Worm (Caenorhabditis elegans): ENCODE data around the gene bud-13.
"Not testable (repeated sequence)": the region's sequence is repeated elsewhere in the genome, so short reads cannot be mapped to it uniquely, and the experiment has no call there.

Gene bud-13

DNA sequence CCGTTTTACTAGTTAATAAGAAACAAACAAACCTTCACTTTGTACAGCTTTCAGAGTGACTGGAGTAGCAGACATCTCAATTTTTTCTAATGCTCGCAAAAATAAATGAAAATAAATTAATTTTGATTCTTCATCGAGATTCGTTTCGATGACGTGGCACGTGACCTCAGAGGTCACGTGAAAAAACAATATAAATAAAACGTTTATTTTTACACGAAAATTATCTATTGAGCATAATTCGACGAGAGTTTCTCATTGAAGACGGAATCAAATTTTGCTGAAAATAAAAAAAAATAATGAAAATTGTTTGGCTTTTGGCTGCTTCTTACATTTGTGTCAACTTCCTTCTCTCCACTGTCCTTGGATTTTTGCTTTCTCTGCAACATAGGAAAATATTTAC, 34.4 kb upstream of the bud-13 start, which contains the start of gene rpn-6.2:
TSS of gene rpn-6.2 (minus strand) at position 101 of the 400 bp plus-strand sequence.
- no peak for TF ChIP-seq sea-1 (GFP tag; conservative IDR thresholded peaks at IDR 0.05)

DNA sequence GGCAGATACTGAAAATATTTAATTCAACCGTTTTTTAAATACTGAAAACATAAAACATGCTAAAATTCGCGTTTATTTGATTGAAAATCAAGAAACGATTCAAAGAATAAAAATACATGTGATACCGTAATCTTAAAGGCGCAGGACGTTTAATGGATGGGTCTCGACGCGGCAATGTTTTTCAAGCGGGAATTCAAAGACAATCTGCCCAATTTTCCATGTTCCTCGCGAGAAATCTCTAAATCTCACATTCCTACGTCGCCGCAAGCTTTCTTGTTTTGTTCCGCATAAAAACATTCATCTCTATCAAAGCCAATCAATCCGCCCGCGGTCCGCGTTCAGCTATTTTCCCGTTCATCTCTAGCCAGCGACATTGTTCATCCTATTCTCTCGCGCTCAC, 34.0 kb upstream of the bud-13 start:
- no peak for TF ChIP-seq tbx-37 (GFP tag; conservative IDR thresholded peaks at IDR 0.05)
- TF ChIP-seq ama-1 (optimal IDR thresholded peaks at IDR 0.05): no peak
- no peak for TF ChIP-seq flt-1 (GFP tag; IDR thresholded peaks at IDR 0.05)
- no peak for TF ChIP-seq aly-1 (tag; optimal IDR thresholded peaks at IDR 0.05)
- no peak for TF ChIP-seq ceh-36 (tag; optimal IDR thresholded peaks at IDR 0.05)
- TF ChIP-seq sea-1 (GFP tag; conservative IDR thresholded peaks at IDR 0.05): no peak
- no peak for TF ChIP-seq F13C5.2 (tag; optimal IDR thresholded peaks at IDR 0.05)
- no peak for TF ChIP-seq ets-7 (tag; optimal IDR thresholded peaks at IDR 0.05)
- no peak for TF ChIP-seq tra-4 (tag; optimal IDR thresholded peaks at IDR 0.05)
- no peak for TF ChIP-seq pes-1 (GFP tag; IDR thresholded peaks at IDR 0.05)
- TF ChIP-seq hmg-4 (GFP tag; optimal IDR thresholded peaks at IDR 0.05): no peak
- TF ChIP-seq ceh-13 (GFP tag; optimal IDR thresholded peaks at IDR 0.05): no peak
- no peak for TF ChIP-seq tbx-11 (GFP tag; IDR thresholded peaks at IDR 0.05)
- no peak for TF ChIP-seq scrt-1 (GFP tag; IDR thresholded peaks at IDR 0.05)
- no peak for TF ChIP-seq hnd-1 (tag; optimal IDR thresholded peaks at IDR 0.05)
- no peak for TF ChIP-seq hmbx-1 (tag; optimal IDR thresholded peaks at IDR 0.05)
- no peak for TF ChIP-seq B0310.2 (tag; optimal IDR thresholded peaks at IDR 0.05)

DNA sequence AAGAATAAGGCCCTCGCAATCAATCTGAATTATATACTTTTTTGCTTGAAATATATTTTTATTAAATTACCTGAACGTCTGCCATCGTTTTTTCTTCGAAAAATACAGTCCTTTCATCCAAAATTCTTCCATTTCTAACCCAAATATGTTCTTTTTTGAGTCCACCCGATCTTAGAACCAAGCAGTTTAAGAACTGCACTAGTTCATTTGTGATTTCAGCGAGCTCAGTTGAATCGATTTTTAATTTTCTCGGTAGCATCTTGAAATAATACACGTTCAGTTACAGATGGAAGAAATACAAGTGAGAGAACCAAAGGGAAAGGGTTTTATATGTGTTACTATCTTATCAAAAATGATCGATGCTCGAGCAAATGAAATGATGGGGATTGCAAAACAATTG, 32.0 kb upstream of the bud-13 start, which contains the start of gene F59B2.3:
TSS of gene F59B2.3 (minus strand) at position 259 of the 400 bp plus-strand sequence.
- TF ChIP-seq B0310.2 (tag; optimal IDR thresholded peaks at IDR 0.05): no peak
- no peak for TF ChIP-seq tbx-11 (GFP tag; IDR thresholded peaks at IDR 0.05)
- TF ChIP-seq flt-1 (GFP tag; IDR thresholded peaks at IDR 0.05): no peak
- no peak for TF ChIP-seq sea-1 (GFP tag; conservative IDR thresholded peaks at IDR 0.05)
- no peak for TF ChIP-seq ama-1 (optimal IDR thresholded peaks at IDR 0.05)
- TF ChIP-seq F13C5.2 (tag; optimal IDR thresholded peaks at IDR 0.05): no peak
- no peak for TF ChIP-seq hmbx-1 (tag; optimal IDR thresholded peaks at IDR 0.05)
- no peak for TF ChIP-seq tbx-37 (GFP tag; conservative IDR thresholded peaks at IDR 0.05)
- no peak for TF ChIP-seq ceh-36 (tag; optimal IDR thresholded peaks at IDR 0.05)
- TF ChIP-seq pes-1 (GFP tag; IDR thresholded peaks at IDR 0.05): no peak
- no peak for TF ChIP-seq scrt-1 (GFP tag; IDR thresholded peaks at IDR 0.05)
- TF ChIP-seq aly-1 (tag; optimal IDR thresholded peaks at IDR 0.05): no peak

DNA sequence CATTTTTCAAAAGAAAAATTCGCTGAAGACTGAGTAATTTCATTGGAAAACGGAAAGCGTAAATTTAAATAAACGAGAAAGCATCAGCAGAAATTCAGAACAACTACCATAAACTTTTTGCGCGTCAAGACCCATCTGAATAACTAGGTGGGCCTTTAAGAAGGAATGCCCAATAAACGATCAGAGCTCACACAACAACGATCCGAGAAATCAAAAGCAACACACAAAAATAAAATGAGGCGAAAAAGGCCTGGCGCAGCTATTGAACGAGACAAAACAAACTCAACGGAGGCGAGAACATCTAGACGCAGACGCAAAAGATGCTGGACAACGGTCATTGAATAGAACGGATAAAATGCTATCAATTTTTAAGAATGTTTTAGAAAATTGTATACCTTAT, 31.4 kb upstream of the bud-13 start:
- TF ChIP-seq sea-1 (GFP tag; conservative IDR thresholded peaks at IDR 0.05) (no peak), ceh-13 (GFP tag; optimal IDR thresholded peaks at IDR 0.05) (no peak), hnd-1 (tag; optimal IDR thresholded peaks at IDR 0.05) (no peak), tbx-37 (GFP tag; conservative IDR thresholded peaks at IDR 0.05) (no peak), tra-4 (tag; optimal IDR thresholded peaks at IDR 0.05) (no peak), aly-1 (tag; optimal IDR thresholded peaks at IDR 0.05) (no peak), scrt-1 (GFP tag; IDR thresholded peaks at IDR 0.05) (no peak), tbx-11 (GFP tag; IDR thresholded peaks at IDR 0.05) (no peak), hmg-4 (GFP tag; optimal IDR thresholded peaks at IDR 0.05) (no peak), ceh-36 (tag; optimal IDR thresholded peaks at IDR 0.05) (no peak), hmbx-1 (tag; optimal IDR thresholded peaks at IDR 0.05) (no peak), ama-1 (optimal IDR thresholded peaks at IDR 0.05) (no peak), F13C5.2 (tag; optimal IDR thresholded peaks at IDR 0.05) (no peak), flt-1 (GFP tag; IDR thresholded peaks at IDR 0.05) (no peak), pes-1 (GFP tag; IDR thresholded peaks at IDR 0.05) (no peak), B0310.2 (tag; optimal IDR thresholded peaks at IDR 0.05) (no peak), ets-7 (tag; optimal IDR thresholded peaks at IDR 0.05) (no peak)

DNA sequence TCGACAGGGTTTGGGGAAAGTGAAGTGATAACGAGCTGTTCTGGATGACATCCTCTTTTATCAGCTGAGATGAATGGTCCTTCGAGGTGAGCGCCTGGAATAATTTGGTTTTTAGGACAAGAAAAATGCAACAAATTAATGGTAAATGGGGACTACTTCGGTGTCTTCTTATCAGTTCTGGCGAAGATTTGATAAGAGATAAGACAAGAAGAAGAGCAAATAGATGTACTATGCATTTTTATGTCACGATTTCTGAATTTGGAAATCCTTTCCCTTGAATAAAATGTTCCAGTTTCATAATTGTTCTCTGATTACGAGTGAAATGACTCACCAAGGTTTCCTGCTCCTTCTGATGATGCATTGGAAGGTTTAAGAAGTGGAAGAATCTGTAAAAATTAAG, 30.3 kb upstream of the bud-13 start:
- TF ChIP-seq flt-1 (GFP tag; IDR thresholded peaks at IDR 0.05) (no peak), F13C5.2 (tag; optimal IDR thresholded peaks at IDR 0.05) (no peak), ama-1 (optimal IDR thresholded peaks at IDR 0.05) (no peak)

DNA sequence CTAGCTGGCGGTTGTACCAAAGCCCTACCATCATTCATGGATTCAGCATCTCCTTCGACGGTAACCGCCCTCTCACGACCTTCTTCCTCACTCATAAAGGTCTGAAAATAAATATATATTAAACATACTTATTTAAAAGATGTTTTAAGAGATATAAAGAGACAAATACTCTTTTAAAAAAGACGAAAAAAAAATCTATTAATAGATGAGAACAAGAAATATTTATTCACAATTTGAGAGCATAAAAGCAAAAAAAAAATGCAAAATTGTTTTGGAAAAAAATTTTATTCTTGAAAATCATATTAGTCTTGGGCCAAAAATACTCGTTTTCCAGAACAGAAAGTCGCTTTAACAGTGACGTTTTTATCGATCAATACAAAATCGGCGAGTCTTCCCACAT, 29.2 kb upstream of the bud-13 start, which contains the start of gene skat-1:
TSS of gene skat-1 (minus strand) at position 101 of the 400 bp plus-strand sequence.
- no peak for TF ChIP-seq ets-7 (tag; optimal IDR thresholded peaks at IDR 0.05)
- TF ChIP-seq F13C5.2 (tag; optimal IDR thresholded peaks at IDR 0.05): no peak
- no peak for TF ChIP-seq tbx-37 (GFP tag; conservative IDR thresholded peaks at IDR 0.05)
- TF ChIP-seq ama-1 (optimal IDR thresholded peaks at IDR 0.05): no peak
- no peak for TF ChIP-seq hmbx-1 (tag; optimal IDR thresholded peaks at IDR 0.05)

DNA sequence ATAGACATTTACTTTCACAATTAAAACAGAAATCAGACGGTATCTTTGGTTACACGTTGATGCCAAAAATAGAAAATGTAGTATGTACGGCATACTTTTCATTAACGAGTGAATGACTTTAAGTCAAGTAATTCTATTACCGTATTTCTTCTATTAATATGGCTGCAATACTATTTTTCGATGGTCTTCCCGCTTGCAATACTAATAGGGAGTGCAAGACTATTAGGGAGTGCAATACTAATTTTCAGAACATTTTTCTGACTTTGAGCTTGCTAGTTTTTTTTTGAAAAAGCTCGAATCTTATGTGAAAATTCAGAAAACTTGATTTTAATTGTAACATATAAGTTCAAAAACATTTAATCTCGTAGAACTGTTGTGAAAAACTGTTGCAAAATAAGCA, 22.2 kb upstream of the bud-13 start, which contains the start of gene R08D7.7:
TSS of gene R08D7.7 (plus strand) at position 301 of the 400 bp plus-strand sequence.
- TF ChIP-seq tbx-11 (GFP tag; IDR thresholded peaks at IDR 0.05); sea-1 (GFP tag; conservative IDR thresholded peaks at IDR 0.05); tra-4 (tag; optimal IDR thresholded peaks at IDR 0.05): not testable (repeated sequence)

DNA sequence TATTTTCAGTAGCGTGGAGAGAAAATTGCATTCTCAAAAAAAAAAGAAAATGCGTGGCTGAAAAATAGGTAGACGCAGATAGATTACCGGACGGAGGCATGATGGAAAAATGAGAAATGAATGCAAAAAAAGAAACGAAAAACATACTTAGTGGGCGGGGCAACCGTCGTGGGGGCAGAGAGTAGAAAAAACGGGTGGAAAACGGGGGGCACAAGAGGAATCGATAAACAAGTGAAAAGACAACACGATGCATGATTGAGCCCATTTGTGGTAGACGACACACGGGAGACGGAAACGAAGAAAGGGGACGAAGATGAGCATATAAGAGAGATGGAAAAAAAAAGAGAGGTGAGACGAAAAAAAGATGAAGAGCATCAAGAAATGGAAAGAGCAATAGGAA, 21.0 kb upstream of the bud-13 start:
- 0 out of 2 replicates have a peak, but pooled peaks have one; percentile 30 for TF ChIP-seq scrt-1 (GFP tag; IDR thresholded peaks at IDR 0.05)
- TF ChIP-seq hmg-4 (GFP tag; optimal IDR thresholded peaks at IDR 0.05): no peak

DNA sequence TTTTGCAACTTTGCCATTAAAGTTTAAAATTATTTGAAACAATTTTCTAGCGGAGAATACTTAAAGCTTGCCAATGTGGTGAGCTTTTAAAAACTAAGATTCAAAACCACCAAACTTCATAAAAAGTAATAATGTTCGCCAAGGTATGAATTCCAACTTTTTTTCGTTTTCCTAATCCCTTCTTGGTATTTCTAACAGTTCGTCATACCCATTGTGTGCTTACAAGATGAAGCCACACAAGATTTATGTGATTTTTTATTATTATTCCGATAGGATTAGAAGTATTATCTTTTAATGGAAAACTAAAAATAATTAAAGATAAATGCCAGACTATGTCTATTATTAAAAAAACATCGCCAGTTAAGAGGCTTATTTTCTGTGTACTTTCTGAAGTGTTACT, 20.5 kb upstream of the bud-13 start:
- no peak for TF ChIP-seq ama-1 (optimal IDR thresholded peaks at IDR 0.05)
- no peak for TF ChIP-seq pes-1 (GFP tag; IDR thresholded peaks at IDR 0.05)
- no peak for TF ChIP-seq tbx-37 (GFP tag; conservative IDR thresholded peaks at IDR 0.05)
- TF ChIP-seq tra-4 (tag; optimal IDR thresholded peaks at IDR 0.05): no peak
- TF ChIP-seq aly-1 (tag; optimal IDR thresholded peaks at IDR 0.05): no peak
- TF ChIP-seq flt-1 (GFP tag; IDR thresholded peaks at IDR 0.05): no peak
- TF ChIP-seq ceh-13 (GFP tag; optimal IDR thresholded peaks at IDR 0.05): no peak
